Worm (Caenorhabditis elegans) whole organism, midembryonic: ENCODE results near the gene prx-19.

Experiments used
- tab-1 ChIP-seq: fragments of 200-800 bp; sonication (Bioruptor generic); IDR thresholded peaks from 2 replicates; pipeline ENCODE4 v1.3.6; 2022; ENCODE audit warnings: missing genetic modification characterization, missing compliant biosample characterization
- ztf-23 ChIP-seq: fragments of 200-800 bp; sonication (Bioruptor generic); IDR thresholded peaks from 2 replicates; pipeline ENCODE4 v1.3.6; 2022; ENCODE audit warnings: missing genetic modification reagents, missing genetic modification characterization, missing compliant biosample characterization
- ztf-29 ChIP-seq: fragments of 200-800 bp; sonication (Bioruptor generic); IDR thresholded peaks from 2 replicates; pipeline ENCODE4 v1.3.6; 2022; ENCODE audit warnings: missing genetic modification reagents, missing genetic modification characterization, missing compliant biosample characterization

DNA sequence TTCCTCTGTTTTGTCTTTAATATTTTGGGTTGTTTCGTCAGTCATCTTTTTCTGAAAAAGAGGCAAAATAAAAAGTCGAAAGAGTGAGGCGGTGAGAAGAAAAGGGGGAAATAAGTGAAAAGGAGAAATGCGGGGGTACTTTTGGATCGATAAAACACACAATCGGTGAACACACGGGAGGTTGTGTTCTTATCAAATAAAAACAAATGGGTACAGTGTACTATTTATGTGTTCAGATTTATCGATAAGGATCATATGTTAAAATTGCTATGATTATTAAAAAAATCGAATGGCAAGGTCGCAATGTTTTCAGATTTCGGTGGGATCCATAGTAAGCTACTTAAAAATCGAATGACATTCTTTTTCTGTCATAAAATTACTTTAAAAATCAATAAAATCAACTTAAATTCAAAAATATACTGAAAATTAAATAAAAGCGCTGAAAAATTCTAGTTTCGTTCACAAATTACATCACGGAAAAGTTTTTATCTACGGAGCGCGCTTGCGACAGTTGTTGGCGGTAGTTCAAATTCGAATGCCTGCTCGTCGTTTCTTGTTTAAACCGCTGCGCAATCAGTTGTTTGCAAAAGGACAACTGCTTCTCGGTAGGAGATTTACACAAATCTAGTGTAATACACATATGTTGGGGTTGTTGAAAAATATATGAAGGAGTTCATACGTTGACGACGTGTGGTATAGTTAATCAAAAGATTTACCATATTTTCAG is at the start of gene prx-19:
- TF ChIP-seq tab-1 (GFP tag; lab: Robert Waterston, UW) (no peak), ztf-23 (GFP tag; lab: Robert Waterston, UW) (no peak), ztf-29 (GFP tag; lab: Robert Waterston, UW) (no peak)
